Fruit fly (Drosophila melanogaster): ENCODE measurements around the gene CG3558.

Gene CG3558

dm6 chr2L:2987681-2988381 lies 4.8 kb upstream of the CG3558 start, which contains the start of the genes Chd1 and Bem46 (continued):
- peak; percentile 47 for TF ChIP-seq salm (tag; optimal IDR thresholded peaks at IDR 0.05)
- TF ChIP-seq CG11696 (GFP tag; IDR thresholded peaks at IDR 0.05): peak; percentile 54; the same call in 1 of the 2 replicates
- peak; percentile 51 for TF ChIP-seq emc (GFP tag; optimal IDR thresholded peaks at IDR 0.05)
- TF ChIP-seq Rx (GFP tag; IDR thresholded peaks at IDR 0.05): peak; percentile 65
- peak; percentile 6 for TF ChIP-seq CHES-1-like (GFP tag; optimal IDR thresholded peaks at IDR 0.05)
- TF ChIP-seq CG16863 (GFP tag; optimal IDR thresholded peaks at IDR 0.05): peak; percentile 50
- TF ChIP-seq CG4854 (GFP tag; optimal IDR thresholded peaks at IDR 0.05): peak; percentile 64
- TF ChIP-seq Usf (GFP tag; optimal IDR thresholded peaks at IDR 0.05): peak; percentile 84
- TF ChIP-seq gcm2 (GFP tag; optimal IDR thresholded peaks at IDR 0.05): peak; percentile 52
- no peak for TF ChIP-seq tio (GFP tag; optimal IDR thresholded peaks at IDR 0.05)
- TF ChIP-seq ab (GFP tag; optimal IDR thresholded peaks at IDR 0.05): peak; percentile 74
- peak; percentile 78 for TF ChIP-seq ssp (GFP tag; IDR thresholded peaks at IDR 0.05)
- TF ChIP-seq CG15601 (tag; optimal IDR thresholded peaks at IDR 0.05): no peak
- TF ChIP-seq zfh1 (GFP tag; IDR thresholded peaks at IDR 0.05): peak; percentile 82
- peak; percentile 84 for TF ChIP-seq CG13296 (GFP tag; optimal IDR thresholded peaks at IDR 0.05)
- peak; percentile 32 for TF ChIP-seq nom (GFP tag; optimal IDR thresholded peaks at IDR 0.05)
- peak; percentile 87 for TF ChIP-seq esg (GFP tag; conservative IDR thresholded peaks at IDR 0.05)
- TF ChIP-seq CG1233 (GFP tag; optimal IDR thresholded peaks at IDR 0.05): peak; percentile 86
- TF ChIP-seq jing (GFP tag; optimal IDR thresholded peaks at IDR 0.05): no peak
- no peak; the same call in 1 of the 2 replicates for TF ChIP-seq CG31441 (GFP tag; IDR thresholded peaks at IDR 0.05)
- TF ChIP-seq vvl (GFP tag; IDR thresholded peaks at IDR 0.05): peak; percentile 84
- TF ChIP-seq insv (GFP tag; optimal IDR thresholded peaks at IDR 0.05): peak in 1 of 2 experiments; percentile 54
- peak; percentile 39 for TF ChIP-seq pzg (GFP tag; optimal IDR thresholded peaks at IDR 0.05)
- peak; percentile 54; the same call in 1 of the 2 replicates for TF ChIP-seq CG32767 (GFP tag; IDR thresholded peaks at IDR 0.05)
- no peak; the same call in 2 of the 3 replicates for TF ChIP-seq Opbp (GFP tag; IDR thresholded peaks at IDR 0.05; ENCODE audit: partially characterized antibody)
- TF ChIP-seq gro (GFP tag; optimal IDR thresholded peaks at IDR 0.05): peak; percentile 27
- TF ChIP-seq phol (tag; optimal IDR thresholded peaks at IDR 0.05): peak; percentile 100
- TF ChIP-seq CG7963 (GFP tag; IDR thresholded peaks at IDR 0.05; ENCODE audit: partially characterized antibody): 0 out of 3 replicates have a peak, but pooled peaks have one; percentile 13
- peak; percentile 87 for TF ChIP-seq CG10147 (GFP tag; optimal IDR thresholded peaks at IDR 0.05)
- peak; percentile 93 for TF ChIP-seq CG9932 (GFP tag; IDR thresholded peaks at IDR 0.05)
- TF ChIP-seq eve (GFP tag; optimal IDR thresholded peaks at IDR 0.05): no peak
- no peak for TF ChIP-seq D19B (GFP tag; optimal IDR thresholded peaks at IDR 0.05)
- peak; percentile 88 for TF ChIP-seq CG12942 (GFP tag; optimal IDR thresholded peaks at IDR 0.05)
- peak; percentile 33; the same call in 1 of the 2 replicates for TF ChIP-seq crol (GFP tag; IDR thresholded peaks at IDR 0.05)
- TF ChIP-seq CG3726 (GFP tag; IDR thresholded peaks at IDR 0.05): 0 out of 3 replicates have a peak, but pooled peaks have one; percentile 61
- peak; percentile 54 for TF ChIP-seq CG7987 (GFP tag; optimal IDR thresholded peaks at IDR 0.05)
- TF ChIP-seq her (GFP tag; optimal IDR thresholded peaks at IDR 0.05): peak; percentile 24
- TF ChIP-seq MBD-R2 (GFP tag; IDR thresholded peaks at IDR 0.05): peak; percentile 90
- TF ChIP-seq twi (tag; optimal IDR thresholded peaks at IDR 0.05): peak; percentile 81
- TF ChIP-seq Tbp (GFP tag; optimal IDR thresholded peaks at IDR 0.05): no peak
- peak; percentile 89 for TF ChIP-seq bcd (GFP tag; optimal IDR thresholded peaks at IDR 0.05)
- TF ChIP-seq ap (GFP tag; IDR thresholded peaks at IDR 0.05): peak; percentile 74; the same call in 1 of the 2 replicates
- TF ChIP-seq CG9215 (GFP tag; IDR thresholded peaks at IDR 0.05): peak; percentile 88
- TF ChIP-seq Mad (GFP tag; optimal IDR thresholded peaks at IDR 0.05): peak; percentile 79
- TF ChIP-seq CG1602 (GFP tag; optimal IDR thresholded peaks at IDR 0.05): peak; percentile 88
- TF ChIP-seq CG2129 (GFP tag; IDR thresholded peaks at IDR 0.05; ENCODE audit: partially characterized antibody): no peak
- TF ChIP-seq D19A (tag; optimal IDR thresholded peaks at IDR 0.05): no peak
- TF ChIP-seq CG6854 (GFP tag; optimal IDR thresholded peaks at IDR 0.05): no peak
- peak; percentile 83 for TF ChIP-seq zen (tag; optimal IDR thresholded peaks at IDR 0.05)
